2 worm cellular contexts compared by ENCODE assay signal in the genomic region with DNA sequence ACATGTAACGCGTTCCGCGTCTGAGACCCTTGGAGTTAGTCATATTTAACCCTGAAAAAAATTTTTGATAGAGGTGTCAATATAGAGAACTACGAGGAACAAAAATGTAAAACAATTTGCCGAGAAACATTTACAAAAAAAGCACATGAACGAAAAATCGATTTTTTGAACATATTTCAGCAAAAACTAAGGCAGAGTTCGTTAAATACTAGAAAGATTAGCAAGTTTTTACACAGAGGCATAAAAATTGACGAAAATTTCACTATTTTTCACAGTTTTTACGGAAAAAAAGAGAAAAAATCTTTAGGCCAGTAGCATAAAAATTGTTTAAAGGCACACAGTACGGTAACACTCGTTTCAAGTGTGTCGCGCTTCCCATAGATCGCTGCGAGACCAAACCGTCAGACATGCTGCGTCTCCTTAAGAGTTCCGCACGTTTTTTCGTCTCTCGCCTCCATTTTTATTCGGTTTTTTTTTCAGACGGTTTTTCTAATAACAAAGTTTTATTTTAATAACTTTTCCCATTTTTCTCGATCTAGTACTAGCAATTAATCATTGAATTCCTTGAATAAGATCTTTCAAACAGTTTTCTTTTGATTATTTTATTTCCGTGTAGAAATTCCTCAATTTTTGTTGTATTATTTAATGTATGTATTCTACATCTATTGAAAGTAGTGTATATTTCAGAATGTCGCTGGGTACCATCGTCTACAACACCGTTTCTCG.
TF ChIP-seq lines count a peak whose summit lies in the region.

A gene (minus strand): TSS at position 51 of the 726 bp plus-strand sequence.
A gene (plus strand): TSS at position 676 of the 726 bp plus-strand sequence.

TF ChIP-seq in whole organism, L1 larva, 84 proteins besides CTCF, POLR2A, EP300 and RAD21 (continued from another document):
- TF ChIP-seq fkh-8 (tag; optimal IDR thresholded peaks at IDR 0.05; lab: Kevin White, UChicago) = peak; percentile 68
- TF ChIP-seq unc-130 (tag; optimal IDR thresholded peaks at IDR 0.05; lab: Kevin White, UChicago) = peak; percentile 95
- TF ChIP-seq sox-4 (tag; optimal IDR thresholded peaks at IDR 0.05; lab: Kevin White, UChicago) = peak; percentile 33
- TF ChIP-seq C34B4.2 (tag; optimal IDR thresholded peaks at IDR 0.05; lab: Kevin White, UChicago) = no peak
- TF ChIP-seq nhr-12 (tag; optimal IDR thresholded peaks at IDR 0.05; lab: Kevin White, UChicago) = no peak
- TF ChIP-seq mdl-1 (tag; optimal IDR thresholded peaks at IDR 0.05; lab: Kevin White, UChicago) = peak in 1 of 2 experiments; percentile 77
- no peak for TF ChIP-seq unc-98 (GFP tag; IDR thresholded peaks at IDR 0.05; lab: Robert Waterston, UW)
- peak; percentile 86 for TF ChIP-seq isw-1 (GFP tag; IDR thresholded peaks at IDR 0.05; lab: Robert Waterston, UW)
- peak; percentile 95 for TF ChIP-seq nhr-85 (tag; lab: Kevin White, UChicago)
- TF ChIP-seq snu-23 (GFP tag; optimal IDR thresholded peaks at IDR 0.05; lab: Kevin White, UChicago) = peak; percentile 93
- TF ChIP-seq Y116A8C.19 (tag; optimal IDR thresholded peaks at IDR 0.05; lab: Kevin White, UChicago; ENCODE audit: borderline replicate concordance) = no peak
- TF ChIP-seq hlh-4 (tag; optimal IDR thresholded peaks at IDR 0.05; lab: Kevin White, UChicago) = no peak
- peak; percentile 75 for TF ChIP-seq nhr-11 (tag; optimal IDR thresholded peaks at IDR 0.05; lab: Kevin White, UChicago)
- TF ChIP-seq dpl-1 (GFP tag; optimal IDR thresholded peaks at IDR 0.05; lab: Kevin White, UChicago) = peak; percentile 75 to 80 (median 78)
- no peak for TF ChIP-seq ces-1 (GFP tag; optimal IDR thresholded peaks at IDR 0.05; lab: Kevin White, UChicago)
- TF ChIP-seq fkh-10 (GFP tag; optimal IDR thresholded peaks at IDR 0.05; lab: Kevin White, UChicago) = no peak
- peak; percentile 64 for TF ChIP-seq grh-1 (GFP tag; IDR thresholded peaks at IDR 0.05; lab: Robert Waterston, UW)
- TF ChIP-seq mef-2 (tag; optimal IDR thresholded peaks at IDR 0.05; lab: Kevin White, UChicago) = no peak
- TF ChIP-seq nhr-20 (tag; optimal IDR thresholded peaks at IDR 0.05; lab: Kevin White, UChicago) = peak; percentile 85
- peak; percentile 85 for TF ChIP-seq swsn-7 (tag; optimal IDR thresholded peaks at IDR 0.05; lab: Kevin White, UChicago)
- no peak for TF ChIP-seq nhr-84 (tag; optimal IDR thresholded peaks at IDR 0.05; lab: Kevin White, UChicago)
- peak; percentile 87 to 91 for TF ChIP-seq efl-1 (optimal IDR thresholded peaks at IDR 0.05; lab: Kevin White, UChicago)
- TF ChIP-seq efl-1 (GFP tag; optimal IDR thresholded peaks at IDR 0.05 in 1 of 2; lab: Kevin White, UChicago) = peak; percentile 77 to 97
- TF ChIP-seq ceh-63 (GFP tag; optimal IDR thresholded peaks at IDR 0.05; lab: Kevin White, UChicago) = no peak
- no peak for TF ChIP-seq sup-37 (GFP tag; optimal IDR thresholded peaks at IDR 0.05; lab: Kevin White, UChicago)
- peak; percentile 81 for TF ChIP-seq xbp-1 (tag; optimal IDR thresholded peaks at IDR 0.05; lab: Kevin White, UChicago)
- TF ChIP-seq ama-1 (optimal IDR thresholded peaks at IDR 0.05; lab: Kevin White, UChicago) = no peak
- peak; percentile 90 for TF ChIP-seq C16A3.4 (tag; optimal IDR thresholded peaks at IDR 0.05; lab: Kevin White, UChicago)
- TF ChIP-seq nhr-28 (tag; optimal IDR thresholded peaks at IDR 0.05; lab: Kevin White, UChicago) = no peak
- TF ChIP-seq lin-13 (GFP tag; optimal IDR thresholded peaks at IDR 0.05; lab: Kevin White, UChicago) = peak; percentile 73
- TF ChIP-seq irx-1 (tag; optimal IDR thresholded peaks at IDR 0.05; lab: Kevin White, UChicago) = peak; percentile 56
- TF ChIP-seq lsy-2 (tag; optimal IDR thresholded peaks at IDR 0.05; lab: Kevin White, UChicago) = peak; percentile 99
- TF ChIP-seq rnt-1 (tag; optimal IDR thresholded peaks at IDR 0.05; lab: Kevin White, UChicago) = peak; percentile 86
- no peak for TF ChIP-seq sptf-1 (tag; optimal IDR thresholded peaks at IDR 0.05; lab: Kevin White, UChicago)
- TF ChIP-seq lir-3 (tag; optimal IDR thresholded peaks at IDR 0.05; lab: Kevin White, UChicago; ENCODE audit: poor library complexity) = peak; percentile 48
- peak; percentile 82 for TF ChIP-seq nhr-90 (tag; optimal IDR thresholded peaks at IDR 0.05; lab: Kevin White, UChicago; ENCODE audit: poor library complexity)
- no peak for TF ChIP-seq alr-1 (tag; optimal IDR thresholded peaks at IDR 0.05; lab: Kevin White, UChicago; ENCODE audit: borderline replicate concordance)
- no peak for TF ChIP-seq efl-3 (GFP tag; optimal IDR thresholded peaks at IDR 0.05; lab: Kevin White, UChicago)

TF ChIP-seq in whole organism, L4 larva, 104 proteins besides CTCF, POLR2A, EP300 and RAD21 (continued from another document):
- TF ChIP-seq R02D3.7 (tag; optimal IDR thresholded peaks at IDR 0.05; lab: Kevin White, UChicago) (no peak), snpc-4 (tag; optimal IDR thresholded peaks at IDR 0.05; lab: Kevin White, UChicago) (no peak), lim-7 (GFP tag; IDR thresholded peaks at IDR 0.05; lab: Robert Waterston, UW) (0 out of 2 replicates have a peak, but pooled peaks have one; percentile 30), vab-7 (GFP tag; IDR thresholded peaks at IDR 0.05; lab: Robert Waterston, UW) (no peak), saeg-2 (GFP tag; IDR thresholded peaks at IDR 0.05; lab: Robert Waterston, UW) (no peak), nhr-237 (tag; optimal IDR thresholded peaks at IDR 0.05; lab: Kevin White, UChicago) (no peak), nhr-41 (GFP tag; IDR thresholded peaks at IDR 0.05; lab: Robert Waterston, UW) (no peak), T26A8.4 (GFP tag; IDR thresholded peaks at IDR 0.05; lab: Robert Waterston, UW) (peak; percentile 62; the same call in 1 of the 2 replicates), daf-8 (GFP tag; IDR thresholded peaks at IDR 0.05; lab: Robert Waterston, UW) (no peak), ztf-7 (tag; optimal IDR thresholded peaks at IDR 0.05; lab: Kevin White, UChicago) (peak; percentile 24), ceh-44 (GFP tag; IDR thresholded peaks at IDR 0.05; lab: Robert Waterston, UW) (no peak), egl-43 (GFP tag; IDR thresholded peaks at IDR 0.05; lab: Robert Waterston, UW) (no peak), nhr-25 (tag; optimal IDR thresholded peaks at IDR 0.05; lab: Kevin White, UChicago; ENCODE audit: borderline replicate concordance, insufficient read depth) (peak; percentile 47), madf-9 (GFP tag; conservative IDR thresholded peaks at IDR 0.05; lab: Robert Waterston, UW) (no peak), unc-130 (GFP tag; optimal IDR thresholded peaks at IDR 0.05; lab: Kevin White, UChicago) (peak; percentile 84), lin-38 (GFP tag; IDR thresholded peaks at IDR 0.05; lab: Robert Waterston, UW) (peak; percentile 75), hmg-1.1 (GFP tag; IDR thresholded peaks at IDR 0.05; lab: Robert Waterston, UW) (peak; percentile 75), attf-4 (tag; optimal IDR thresholded peaks at IDR 0.05; lab: Kevin White, UChicago) (no peak), F37D6.2 (tag; optimal IDR thresholded peaks at IDR 0.05; lab: Kevin White, UChicago) (no peak), ctbp-1 (GFP tag; IDR thresholded peaks at IDR 0.05; lab: Robert Waterston, UW) (0 out of 2 replicates have a peak, but pooled peaks have one; percentile 25), Y5F2A.4 (GFP tag; optimal IDR thresholded peaks at IDR 0.05; lab: Kevin White, UChicago) (no peak), pqm-1 (tag; optimal IDR thresholded peaks at IDR 0.05; lab: Kevin White, UChicago) (no peak), nhr-76 (tag; optimal IDR thresholded peaks at IDR 0.05; lab: Kevin White, UChicago) (no peak), lin-1 (GFP tag; IDR thresholded peaks at IDR 0.05; lab: Robert Waterston, UW) (0 out of 2 replicates have a peak, but pooled peaks have one; percentile 27), lin-29 (GFP tag; IDR thresholded peaks at IDR 0.05; lab: Robert Waterston, UW) (no peak), mdt-29 (GFP tag; IDR thresholded peaks at IDR 0.05; lab: Robert Waterston, UW) (no peak), nhr-102 (tag; optimal IDR thresholded peaks at IDR 0.05; lab: Kevin White, UChicago) (peak; percentile 55), daf-12 (tag; optimal IDR thresholded peaks at IDR 0.05; lab: Kevin White, UChicago) (no peak), gei-8 (GFP tag; optimal IDR thresholded peaks at IDR 0.05; lab: Kevin White, UChicago) (no peak), jun-1 (tag; optimal IDR thresholded peaks at IDR 0.05; lab: Kevin White, UChicago) (no peak), aha-1 (tag; lab: Kevin White, UChicago) (peak; percentile 96), T20F7.1 (GFP tag; optimal IDR thresholded peaks at IDR 0.05; lab: Kevin White, UChicago) (peak; percentile 79), nhr-48 (tag; optimal IDR thresholded peaks at IDR 0.05; lab: Kevin White, UChicago) (peak; percentile 36), set-16 (GFP tag; IDR thresholded peaks at IDR 0.05; lab: Robert Waterston, UW) (no peak), ceh-32 (tag; optimal IDR thresholded peaks at IDR 0.05; lab: Kevin White, UChicago; ENCODE audit: poor library complexity) (no peak), ama-1 (optimal IDR thresholded peaks at IDR 0.05; lab: Kevin White, UChicago) (peak; percentile 59), zag-1 (tag; optimal IDR thresholded peaks at IDR 0.05; lab: Kevin White, UChicago) (peak; percentile 3), F26F4.8 (GFP tag; conservative IDR thresholded peaks at IDR 0.05; lab: Robert Waterston, UW) (no peak), lin-13 (GFP tag; optimal IDR thresholded peaks at IDR 0.05; lab: Kevin White, UChicago) (peak; percentile 46), dve-1 (tag; optimal IDR thresholded peaks at IDR 0.05; lab: Kevin White, UChicago; ENCODE audit: insufficient read depth) (peak; percentile 78), dmd-8 (GFP tag; IDR thresholded peaks at IDR 0.05; lab: Robert Waterston, UW) (no peak), lin-15B (tag; optimal IDR thresholded peaks at IDR 0.05; lab: Kevin White, UChicago) (no peak), zip-2 (tag; optimal IDR thresholded peaks at IDR 0.05; lab: Kevin White, UChicago) (no peak), nhr-28 (tag; optimal IDR thresholded peaks at IDR 0.05; lab: Kevin White, UChicago) (peak; percentile 57), Y75B8A.6 (GFP tag; IDR thresholded peaks at IDR 0.05; lab: Robert Waterston, UW) (no peak), spr-1 (tag; optimal IDR thresholded peaks at IDR 0.05; lab: Kevin White, UChicago) (peak; percentile 37), hif-1 (tag; optimal IDR thresholded peaks at IDR 0.05; lab: Kevin White, UChicago) (peak in 1 of 2 experiments; percentile 38), ceh-20 (GFP tag; IDR thresholded peaks at IDR 0.05; lab: Robert Waterston, UW) (no peak)
TF ChIP-seq in whole organism, L4 larva: peak in this region for 43.
